Fruit fly (Drosophila melanogaster) whole organism, embryonic: ENCODE data around the gene baf.

Experiments used
- Atf6 ChIP-seq: fragments of 200-800 bp; sonication (Bioruptor generic); IDR thresholded peaks from 2 replicates; pipeline ENCODE4 v1.3.6; 2022; ENCODE audit warnings: missing biosample characterization, missing genetic modification characterization
- BEAF-32 ChIP-seq: fragments of 200-800 bp; sonication (Bioruptor generic); optimal IDR thresholded peaks from 3 replicates; lab custom pipeline; 2017; ENCODE audit warnings: missing biosample characterization, missing genetic modification characterization, mild to moderate bottlenecking, moderate library complexity, missing genetic modification reagents
- Bgb ChIP-seq: fragments of 200-800 bp; sonication (Bioruptor generic); IDR thresholded peaks from 2 replicates; pipeline ENCODE4 v1.3.6; 2022; ENCODE audit warnings: missing biosample characterization, missing genetic modification characterization; ENCODE audit not compliant: partially characterized antibody
- CG10462 ChIP-seq: fragments of 200-800 bp; sonication (Bioruptor generic); optimal IDR thresholded peaks from 2 replicates; lab custom pipeline; 2016; ENCODE audit warnings: missing biosample characterization, missing genetic modification characterization
- CG12659 ChIP-seq: fragments of 200-800 bp; sonication (Bioruptor generic); optimal IDR thresholded peaks from 3 replicates; lab custom pipeline; 2017; ENCODE audit warnings: mild to moderate bottlenecking, missing biosample characterization, missing genetic modification reagents, missing genetic modification characterization
- CG13775 ChIP-seq: fragments of 200-800 bp; sonication (Bioruptor generic); optimal IDR thresholded peaks from 3 replicates; lab custom pipeline; 2017; ENCODE audit warnings: missing biosample characterization, mild to moderate bottlenecking, missing genetic modification characterization
- CG15073 ChIP-seq: fragments of 200-800 bp; sonication (Bioruptor generic); optimal IDR thresholded peaks from 2 replicates; lab custom pipeline; 2016; ENCODE audit warnings: missing biosample characterization, missing genetic modification characterization
- CG16813 ChIP-seq: fragments of 200-800 bp; sonication (Bioruptor generic); IDR thresholded peaks from 3 replicates; pipeline ENCODE4 v1.3.6; 2022; ENCODE audit warnings: missing biosample characterization, missing genetic modification characterization; ENCODE audit not compliant: partially characterized antibody
- CG17328 ChIP-seq: fragments of 200-800 bp; sonication (Bioruptor generic); IDR thresholded peaks from 2 replicates; pipeline ENCODE4 v1.3.6; 2022; ENCODE audit warnings: missing biosample characterization, missing genetic modification characterization
- CG2202 ChIP-seq: fragments of 200-800 bp; sonication (Bioruptor generic); optimal IDR thresholded peaks from 2 replicates; lab custom pipeline; 2018; ENCODE audit warnings: missing biosample characterization, mild to moderate bottlenecking, missing genetic modification characterization
- CG31365 ChIP-seq: fragments of 200-800 bp; sonication (Bioruptor generic); optimal IDR thresholded peaks from 2 replicates; lab custom pipeline; 2018; ENCODE audit warnings: missing biosample characterization, mild to moderate bottlenecking, missing genetic modification characterization
- CG32532 ChIP-seq: fragments of 200-800 bp; sonication (Bioruptor generic); IDR thresholded peaks from 2 replicates; pipeline ENCODE4 v1.3.6; 2022; ENCODE audit warnings: missing biosample characterization, missing genetic modification characterization
- CG34224 ChIP-seq: fragments of 200-800 bp; sonication (Bioruptor generic); IDR thresholded peaks from 3 replicates; pipeline ENCODE4 v1.3.6; 2022; ENCODE audit warnings: missing biosample characterization, missing genetic modification characterization; ENCODE audit not compliant: partially characterized antibody
- CG43689 ChIP-seq: fragments of 200-800 bp; sonication (Bioruptor generic); IDR thresholded peaks from 2 replicates; pipeline ENCODE4 v1.3.6; 2022; ENCODE audit warnings: missing biosample characterization, missing genetic modification characterization
- CG5953 ChIP-seq: fragments of 200-800 bp; sonication (Bioruptor generic); IDR thresholded peaks from 2 replicates; pipeline ENCODE4 v1.3.6; 2022; ENCODE audit warnings: missing biosample characterization, missing genetic modification characterization
- CG6791 ChIP-seq: fragments of 200-800 bp; sonication (Bioruptor generic); IDR thresholded peaks from 3 replicates; pipeline ENCODE4 v1.3.6; 2022; ENCODE audit warnings: missing biosample characterization, missing genetic modification characterization; ENCODE audit not compliant: partially characterized antibody
- CG7786 ChIP-seq: fragments of 200-800 bp; sonication (Bioruptor generic); optimal IDR thresholded peaks from 2 replicates; lab custom pipeline; 2016; ENCODE audit warnings: missing biosample characterization, missing genetic modification characterization
- CG8944 ChIP-seq: fragments of 200-800 bp; sonication (Bioruptor generic); optimal IDR thresholded peaks from 3 replicates; lab custom pipeline; 2016; ENCODE audit warnings: missing biosample characterization, missing genetic modification characterization
- CG9932 ChIP-seq: fragments of 200-800 bp; sonication (Bioruptor generic); IDR thresholded peaks from 2 replicates; pipeline ENCODE4 v1.3.6; 2022; ENCODE audit warnings: missing biosample characterization, missing genetic modification characterization
- D ChIP-seq, 2 experiments: fragments of 200-800 bp in 1 of 2; fragments of >200 bp in 1 of 2; sonication (Bioruptor generic) in 1 of 2; optimal IDR thresholded peaks; 2 replicates in 1 of 2; 3 replicates in 1 of 2; lab custom pipeline; 2017; ENCODE audit warnings: mild to moderate bottlenecking in 1 of 2, missing biosample characterization in 1 of 2, missing genetic modification characterization in 1 of 2, missing genetic modification reagents in 1 of 2
- Dll ChIP-seq: fragments of 200-800 bp; sonication (Bioruptor generic); IDR thresholded peaks from 4 replicates; pipeline ENCODE4 v1.3.6; 2022; ENCODE audit warnings: missing biosample characterization, missing genetic modification characterization; ENCODE audit not compliant: partially characterized antibody
- Doc3 ChIP-seq: fragments of 200-800 bp; sonication (Bioruptor generic); IDR thresholded peaks from 3 replicates; pipeline ENCODE4 v1.3.6; 2022; ENCODE audit warnings: missing biosample characterization, missing genetic modification characterization; ENCODE audit not compliant: partially characterized antibody
- Dref ChIP-seq: fragments of 200-800 bp; sonication (Bioruptor generic); IDR thresholded peaks from 2 replicates; pipeline ENCODE4 v1.3.6; 2022; ENCODE audit warnings: missing biosample characterization, missing genetic modification characterization
- Drgx ChIP-seq: fragments of 200-800 bp; sonication (Bioruptor generic); IDR thresholded peaks from 2 replicates; pipeline ENCODE4 v1.3.6; 2022; ENCODE audit warnings: missing biosample characterization, missing genetic modification characterization
- E2f2 ChIP-seq: fragments of 200-800 bp; sonication (Bioruptor generic); IDR thresholded peaks from 2 replicates; pipeline ENCODE4 v1.3.6; 2022; ENCODE audit warnings: missing biosample characterization, missing genetic modification characterization
- HLH4C ChIP-seq: fragments of 200-800 bp; sonication (Bioruptor generic); IDR thresholded peaks from 3 replicates; pipeline ENCODE4 v1.3.6; 2022; ENCODE audit warnings: missing biosample characterization, missing genetic modification characterization; ENCODE audit not compliant: partially characterized antibody
- Myb ChIP-seq: fragments of 200-800 bp; sonication (Bioruptor generic); optimal IDR thresholded peaks from 2 replicates; lab custom pipeline; 2016; ENCODE audit warnings: missing biosample characterization, missing genetic modification characterization
- Nf-YC ChIP-seq: fragments of 200-800 bp; optimal IDR thresholded peaks from 3 replicates; lab custom pipeline; 2019; ENCODE audit warnings: missing biosample characterization, mild to moderate bottlenecking, missing genetic modification characterization, moderate library complexity
- Sox102F ChIP-seq: fragments of 200-800 bp; sonication (Bioruptor generic); optimal IDR thresholded peaks from 2 replicates; lab custom pipeline; 2018; ENCODE audit warnings: missing biosample characterization, mild to moderate bottlenecking, missing genetic modification characterization, moderate library complexity
- Trl ChIP-seq, 3 experiments: fragments of >200 bp in 2 of 3; fragments of 200-800 bp in 1 of 3; sonication (Bioruptor generic) in 1 of 3; optimal IDR thresholded peaks; 2 replicates in 1 of 3; 3 replicates in 2 of 3; lab custom pipeline; 2016 to 2017; ENCODE audit warnings: missing biosample characterization in 1 of 3, missing genetic modification characterization in 1 of 3
- amos ChIP-seq: fragments of 200-800 bp; sonication (Bioruptor generic); IDR thresholded peaks from 2 replicates; pipeline ENCODE4 v1.3.6; 2022; ENCODE audit warnings: missing biosample characterization, missing genetic modification characterization; ENCODE audit not compliant: partially characterized antibody
- bbx ChIP-seq: fragments of 200-800 bp; sonication (Bioruptor generic); IDR thresholded peaks from 2 replicates; pipeline ENCODE4 v1.3.6; 2022; ENCODE audit warnings: missing biosample characterization, missing genetic modification characterization; ENCODE audit not compliant: partially characterized antibody
- chinmo ChIP-seq: fragments of 200-800 bp; sonication (Bioruptor generic); IDR thresholded peaks from 4 replicates; pipeline ENCODE4 v1.3.6; 2022; ENCODE audit warnings: missing biosample characterization, missing genetic modification characterization; ENCODE audit not compliant: partially characterized antibody
- crp ChIP-seq, 2 experiments: fragments of 200-800 bp; sonication (Bioruptor generic); optimal IDR thresholded peaks; 2 replicates in 1 of 2; 3 replicates in 1 of 2; lab custom pipeline; 2017; ENCODE audit warnings: missing biosample characterization in 2 of 2, missing genetic modification characterization in 2 of 2, mild to moderate bottlenecking in 1 of 2, moderate library complexity in 1 of 2
- gem ChIP-seq: fragments of 200-800 bp; sonication (Bioruptor generic); optimal IDR thresholded peaks from 2 replicates; lab custom pipeline; 2019; ENCODE audit warnings: missing biosample characterization, mild to moderate bottlenecking, missing genetic modification characterization, moderate library complexity
- grau ChIP-seq: fragments of 200-800 bp; optimal IDR thresholded peaks from 3 replicates; lab custom pipeline; 2019; ENCODE audit warnings: missing biosample characterization, mild to moderate bottlenecking, missing genetic modification characterization, moderate library complexity
- hbn ChIP-seq: fragments of 200-800 bp; sonication (Bioruptor generic); IDR thresholded peaks from 2 replicates; pipeline ENCODE4 v1.3.6; 2022; ENCODE audit warnings: missing biosample characterization, missing genetic modification characterization; ENCODE audit not compliant: partially characterized antibody
- kay ChIP-seq: fragments of 200-800 bp; sonication (Bioruptor generic); optimal IDR thresholded peaks from 2 replicates; lab custom pipeline; 2016; ENCODE audit warnings: missing biosample characterization, missing genetic modification characterization
- lbe ChIP-seq: fragments of 200-800 bp; sonication (Bioruptor generic); optimal IDR thresholded peaks from 2 replicates; lab custom pipeline; 2016; ENCODE audit warnings: missing biosample characterization, mild to moderate bottlenecking, missing genetic modification characterization
- mld ChIP-seq: fragments of 200-800 bp; sonication (Bioruptor generic); IDR thresholded peaks from 3 replicates; pipeline ENCODE4 v1.3.6; 2022; ENCODE audit warnings: missing biosample characterization, missing genetic modification characterization; ENCODE audit not compliant: partially characterized antibody
- nerfin-2 ChIP-seq: fragments of 200-800 bp; sonication (Bioruptor generic); IDR thresholded peaks from 2 replicates; pipeline ENCODE4 v1.3.6; 2022; ENCODE audit warnings: missing biosample characterization, missing genetic modification characterization; ENCODE audit not compliant: partially characterized antibody
- p53 ChIP-seq: fragments of 200-800 bp; sonication (Bioruptor generic); optimal IDR thresholded peaks from 2 replicates; lab custom pipeline; 2016; ENCODE audit warnings: missing biosample characterization, missing genetic modification characterization
- pb ChIP-seq: fragments of 200-800 bp; sonication (Bioruptor generic); optimal IDR thresholded peaks from 3 replicates; lab custom pipeline; 2016; ENCODE audit warnings: missing biosample characterization, missing genetic modification characterization
- pzg ChIP-seq: fragments of 200-800 bp; sonication (Bioruptor generic); optimal IDR thresholded peaks from 3 replicates; lab custom pipeline; 2018; ENCODE audit warnings: missing biosample characterization, mild to moderate bottlenecking, missing genetic modification characterization, moderate library complexity
- seq ChIP-seq: fragments of 200-800 bp; sonication (Bioruptor generic); IDR thresholded peaks from 2 replicates; pipeline ENCODE4 v1.3.6; 2022; ENCODE audit warnings: missing biosample characterization, missing genetic modification characterization
- slou ChIP-seq: fragments of 200-800 bp; sonication (Bioruptor generic); optimal IDR thresholded peaks from 3 replicates; lab custom pipeline; 2016; ENCODE audit warnings: missing biosample characterization, missing genetic modification characterization
- stwl ChIP-seq: fragments of 200-800 bp; sonication (Bioruptor generic); optimal IDR thresholded peaks from 3 replicates; lab custom pipeline; 2018; ENCODE audit warnings: missing biosample characterization, mild to moderate bottlenecking, missing genetic modification characterization, moderate library complexity
- unc-4 ChIP-seq: fragments of 200-800 bp; sonication (Bioruptor generic); IDR thresholded peaks from 2 replicates; pipeline ENCODE4 v1.3.6; 2022; ENCODE audit warnings: missing biosample characterization, missing genetic modification characterization; ENCODE audit not compliant: partially characterized antibody

baf gene

DNA sequence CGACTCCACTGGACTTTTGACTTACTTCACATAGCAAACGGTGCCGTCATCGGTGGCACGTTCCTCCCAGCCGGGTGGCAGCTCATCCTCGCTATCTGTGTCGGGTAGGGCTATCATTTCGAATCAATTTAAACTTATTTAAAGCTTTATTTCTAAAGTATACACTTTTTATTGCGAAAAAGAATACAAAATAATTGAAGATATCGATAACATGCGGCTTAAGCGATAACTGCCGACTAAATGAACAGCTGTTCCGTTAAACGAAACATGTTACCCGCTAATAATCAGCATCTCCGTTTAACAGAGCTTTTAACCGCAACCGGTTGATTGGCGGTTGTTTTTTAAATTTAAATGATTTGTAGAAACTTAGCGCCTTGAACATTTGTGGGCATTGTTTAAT is 25.2 kb upstream of the baf start, which contains the start of gene Wwox (continued):
- TF ChIP-seq chinmo (GFP tag; lab: Robert Waterston, UW), result peak; percentile 87
- TF ChIP-seq kay (GFP tag; lab: Kevin White, UChicago), result no peak
- peak; percentile 82 for TF ChIP-seq E2f2 (GFP tag; lab: Robert Waterston, UW)
- no peak for TF ChIP-seq Nf-YC (tag; lab: Kevin White, UChicago)
- TF ChIP-seq p53 (GFP tag; lab: Kevin White, UChicago), result no peak
- peak; percentile 56; the same call in 2 of the 3 replicates for TF ChIP-seq Doc3 (GFP tag; lab: Robert Waterston, UW)
- TF ChIP-seq CG34224 (GFP tag; lab: Robert Waterston, UW), result peak; percentile 83
- peak; percentile 30 for TF ChIP-seq pzg (GFP tag; lab: Kevin White, UChicago)
- TF ChIP-seq CG15073 (GFP tag; lab: Kevin White, UChicago), result no peak
- peak; percentile 25; the same call in 1 of the 3 replicates for TF ChIP-seq CG16813
- TF ChIP-seq HLH4C (GFP tag; lab: Robert Waterston, UW), result peak; percentile 69
- TF ChIP-seq pb (GFP tag; lab: Kevin White, UChicago), result no peak
- peak; percentile 54 for TF ChIP-seq Dref (GFP tag; lab: Robert Waterston, UW)
- TF ChIP-seq CG12659 (GFP tag; lab: Kevin White, UChicago), result no peak
- TF ChIP-seq amos (GFP tag; lab: Robert Waterston, UW), result peak; percentile 50; the same call in 1 of the 2 replicates
- peak; percentile 63; the same call in 1 of the 2 replicates for TF ChIP-seq bbx
- no peak for TF ChIP-seq Myb (GFP tag; lab: Kevin White, UChicago)
- TF ChIP-seq crp (GFP tag; optimal IDR thresholded peaks at IDR 0.05; lab: Kevin White, UChicago), result peak in 1 of 2 experiments; percentile 81
- no peak for TF ChIP-seq CG31365 (tag; lab: Kevin White, UChicago)
- peak; percentile 78 for TF ChIP-seq Dll (GFP tag; lab: Robert Waterston, UW)
- TF ChIP-seq CG8944 (GFP tag; lab: Kevin White, UChicago), result no peak
- no peak for TF ChIP-seq CG13775 (GFP tag; lab: Kevin White, UChicago)
- no peak for TF ChIP-seq slou
- TF ChIP-seq CG2202 (tag; lab: Kevin White, UChicago), result no peak
- no peak for TF ChIP-seq CG7786
- TF ChIP-seq CG9932 (GFP tag; lab: Robert Waterston, UW), result no peak
- TF ChIP-seq CG10462 (GFP tag; lab: Kevin White, UChicago), result no peak
- peak; percentile 54; the same call in 1 of the 2 replicates for TF ChIP-seq Bgb (GFP tag; lab: Robert Waterston, UW)
- TF ChIP-seq hbn, result peak; percentile 62
- peak; percentile 46; the same call in 1 of the 2 replicates for TF ChIP-seq nerfin-2 (GFP tag; lab: Robert Waterston, UW)
- TF ChIP-seq mld (GFP tag; lab: Robert Waterston, UW), result no peak
- TF ChIP-seq lbe (GFP tag; lab: Kevin White, UChicago), result peak; percentile 41
- TF ChIP-seq seq (GFP tag; lab: Robert Waterston, UW), result no peak
- TF ChIP-seq stwl (tag; lab: Kevin White, UChicago), result peak; percentile 22
- TF ChIP-seq CG5953 (GFP tag; lab: Robert Waterston, UW), result no peak
- peak; percentile 53 for TF ChIP-seq BEAF-32 (GFP tag; lab: Kevin White, UChicago)
- TF ChIP-seq CG43689 (GFP tag; lab: Robert Waterston, UW), result no peak

DNA sequence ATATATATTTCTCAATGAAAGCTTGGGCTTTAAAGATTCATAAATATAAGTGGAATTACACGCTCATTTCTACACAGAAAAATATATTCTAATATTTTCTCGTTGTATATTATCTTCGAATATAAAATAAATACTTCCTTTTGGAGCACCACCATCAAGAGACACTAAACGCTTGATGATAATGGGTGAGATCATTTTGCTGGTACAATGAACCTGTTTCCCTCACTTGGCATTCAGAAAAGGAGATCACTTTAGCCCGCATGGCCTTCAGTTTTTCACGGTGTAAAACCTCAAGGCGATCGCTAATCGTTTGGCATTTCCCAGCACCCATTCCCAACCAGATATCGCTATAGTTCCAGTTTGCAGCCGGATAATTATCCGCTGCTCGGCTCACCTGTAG is 23.2 kb upstream of the baf start:
- TF ChIP-seq CG17328 (GFP tag; lab: Robert Waterston, UW), result no peak
- peak; percentile 48 for TF ChIP-seq Drgx (GFP tag; lab: Robert Waterston, UW)
- TF ChIP-seq CG32532, result peak; percentile 32; the same call in 1 of the 2 replicates
- 0 out of 2 replicates have a peak, but pooled peaks have one; percentile 8 for TF ChIP-seq Atf6 (GFP tag; lab: Robert Waterston, UW)
- no peak for TF ChIP-seq unc-4
- TF ChIP-seq gem, result peak; percentile 16
- no peak for TF ChIP-seq Trl (optimal IDR thresholded peaks at IDR 0.05; lab: Kevin White, UChicago)
- no peak for TF ChIP-seq Trl (GFP tag; optimal IDR thresholded peaks at IDR 0.05; lab: Kevin White, UChicago)
- TF ChIP-seq Sox102F (GFP tag; lab: Kevin White, UChicago), result no peak
- TF ChIP-seq CG6791 (GFP tag; lab: Robert Waterston, UW), result 0 out of 3 replicates have a peak, but pooled peaks have one; percentile 36
- no peak for TF ChIP-seq Dref (GFP tag; lab: Robert Waterston, UW)
- TF ChIP-seq grau (tag; lab: Kevin White, UChicago), result no peak
- no peak for TF ChIP-seq D (optimal IDR thresholded peaks at IDR 0.05; lab: Kevin White, UChicago)
- TF ChIP-seq D (GFP tag; optimal IDR thresholded peaks at IDR 0.05; lab: Kevin White, UChicago), result no peak
